Worm (Caenorhabditis elegans) whole organism, late embryonic: Measurements from ENCODE around the gene F09F9.5.

Source experiments
- ahr-1 ChIP-seq: sonication (generic microtip); optimal IDR thresholded peaks from 2 replicates; lab custom pipeline; 2016; ENCODE audit warnings: missing genetic modification characterization, missing compliant biosample characterization
- dmd-4 ChIP-seq: sonication (generic microtip); optimal IDR thresholded peaks from 2 replicates; lab custom pipeline; 2016; ENCODE audit warnings: borderline replicate concordance, missing genetic modification characterization, missing compliant biosample characterization
- lim-6 ChIP-seq: sonication (generic microtip); optimal IDR thresholded peaks from 2 replicates; lab custom pipeline; 2016; ENCODE audit warnings: missing genetic modification characterization, missing compliant biosample characterization
- lin-11 ChIP-seq: fragments of 200-800 bp; sonication (Bioruptor generic); optimal IDR thresholded peaks from 2 replicates; lab custom pipeline; 2018; ENCODE audit warnings: mild to moderate bottlenecking, missing genetic modification characterization, missing compliant biosample characterization
- nhr-232 ChIP-seq: sonication (generic microtip); optimal IDR thresholded peaks from 2 replicates; lab custom pipeline; 2016; ENCODE audit warnings: missing genetic modification characterization, missing compliant biosample characterization
- pax-1 ChIP-seq: fragments of 150-350 bp; optimal IDR thresholded peaks from 2 replicates; lab custom pipeline; 2014; ENCODE audit warnings: missing biosample characterization, missing genetic modification characterization
- pha-4 ChIP-seq: fragments of 150-350 bp; optimal IDR thresholded peaks from 2 replicates; lab custom pipeline; 2018; ENCODE audit warnings: missing biosample characterization, missing genetic modification reagents, missing genetic modification characterization
- ttx-3 ChIP-seq: sonication (generic microtip); optimal IDR thresholded peaks from 2 replicates; lab custom pipeline; 2016; ENCODE audit warnings: missing genetic modification reagents, missing genetic modification characterization, missing compliant biosample characterization
- unc-3 ChIP-seq, 2 experiments: fragments of 200-800 bp in 1 of 2; sonication (Bioruptor generic) in 1 of 2; sonication (generic microtip) in 1 of 2; conservative IDR thresholded peaks in 1 of 2; optimal IDR thresholded peaks in 1 of 2; 2 replicates each; pipeline versions ENCODE4 v1.3.6 to Lab custom; 2016 to 2022; ENCODE audit warnings: missing compliant biosample characterization in 2 of 2, missing genetic modification characterization in 2 of 2, missing genetic modification reagents in 1 of 2
- unc-86 ChIP-seq: sonication (generic microtip); optimal IDR thresholded peaks from 2 replicates; lab custom pipeline; 2016; ENCODE audit warnings: missing genetic modification characterization, missing compliant biosample characterization

DNA sequence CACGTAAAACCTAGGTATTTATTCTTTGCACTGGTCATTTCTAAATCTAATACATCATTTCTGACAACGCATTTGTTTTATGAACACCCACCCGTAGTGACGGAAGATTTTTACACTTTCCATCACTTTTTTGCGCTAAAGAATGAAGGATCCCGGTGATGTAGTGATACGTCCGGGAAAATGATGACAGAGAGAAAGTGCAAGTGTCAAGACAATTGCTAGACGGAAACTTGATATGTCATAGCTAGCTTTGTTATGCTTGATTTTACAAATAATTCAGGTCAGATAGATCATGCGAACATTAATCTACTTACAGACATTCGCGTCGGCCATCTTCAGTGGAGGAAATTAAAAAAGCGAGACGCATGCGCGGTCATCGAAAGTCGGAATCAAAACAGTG, 7.8 kb upstream of the F09F9.5 start:
- TF ChIP-seq lim-6 (tag; lab: Kevin White, UChicago) (no peak), unc-3 (GFP tag; conservative IDR thresholded peaks at IDR 0.05; lab: Robert Waterston, UW) (no peak), unc-3 (tag; optimal IDR thresholded peaks at IDR 0.05; lab: Kevin White, UChicago) (no peak), dmd-4 (no peak), ahr-1 (tag; lab: Kevin White, UChicago) (no peak), ttx-3 (no peak), unc-86 (tag; lab: Kevin White, UChicago) (no peak), pha-4 (tag; lab: Kevin White, UChicago) (no peak), lin-11 (tag; lab: Kevin White, UChicago) (no peak), nhr-232 (tag; lab: Kevin White, UChicago) (no peak), pax-1 (tag; lab: Kevin White, UChicago) (no peak)
